Worm (Caenorhabditis elegans): Measurements from ENCODE around the gene ZC404.15.
A peak's percentile ranks its signal among the peaks of the same experiment; 100 is the strongest.

ZC404.15 gene

ce11 chrV:6768452-6768929, 11.8 kb upstream of the ZC404.15 start, which contains the start of the genes T25F10.1 and clik-1:
T25F10.1 (plus strand) TSS chrV:6768502.
clik-1 (minus strand) TSS chrV:6768732.
- no peak for TF ChIP-seq dmd-4 (tag; optimal IDR thresholded peaks at IDR 0.05)
- peak; percentile 62 for TF ChIP-seq nhr-129 (tag; optimal IDR thresholded peaks at IDR 0.05)
- TF ChIP-seq egl-27 (tag; optimal IDR thresholded peaks at IDR 0.05): no peak
- TF ChIP-seq gmeb-1 (tag; optimal IDR thresholded peaks at IDR 0.05): no peak
- TF ChIP-seq lin-39 (tag; optimal IDR thresholded peaks at IDR 0.05): no peak
- no peak for TF ChIP-seq ztf-4 (tag; optimal IDR thresholded peaks at IDR 0.05)
- no peak for TF ChIP-seq ztf-11 (tag; optimal IDR thresholded peaks at IDR 0.05)
- TF ChIP-seq nhr-10 (tag; optimal IDR thresholded peaks at IDR 0.05): no peak
- no peak for TF ChIP-seq ZK546.5 (tag; optimal IDR thresholded peaks at IDR 0.05)
- peak; percentile 3 for TF ChIP-seq sma-9 (GFP tag; optimal IDR thresholded peaks at IDR 0.05)
- TF ChIP-seq sma-9 (tag; optimal IDR thresholded peaks at IDR 0.05): no peak
- TF ChIP-seq F13H6.1 (tag; optimal IDR thresholded peaks at IDR 0.05): peak; percentile 63
- no peak for TF ChIP-seq mbf-1 (tag; optimal IDR thresholded peaks at IDR 0.05)
- no peak for TF ChIP-seq blmp-1 (tag; optimal IDR thresholded peaks at IDR 0.05; ENCODE audit: insufficient read depth)
- no peak for TF ChIP-seq nhr-21 (tag; optimal IDR thresholded peaks at IDR 0.05)
- no peak for TF ChIP-seq mdl-1 (tag; optimal IDR thresholded peaks at IDR 0.05)
- TF ChIP-seq lin-11 (tag; optimal IDR thresholded peaks at IDR 0.05): no peak

DNA sequence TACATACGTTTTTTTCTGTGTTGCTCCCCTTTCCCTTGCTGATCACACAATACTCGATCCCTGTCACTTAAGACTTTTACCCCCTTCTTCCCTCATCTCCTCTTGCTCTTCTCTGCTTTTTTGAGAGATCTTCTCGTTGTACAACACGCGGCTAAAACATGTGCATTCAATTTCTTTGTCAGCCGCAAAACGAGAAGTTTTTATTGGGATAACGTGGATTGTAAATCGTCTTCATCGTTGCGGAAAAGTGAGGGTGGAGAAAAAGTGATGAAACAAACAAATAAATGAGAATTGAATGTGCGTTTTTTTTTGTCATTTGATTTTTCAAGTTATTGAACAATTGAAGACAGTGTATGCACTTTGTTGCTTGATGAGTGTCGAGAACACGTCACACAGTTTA, 10.8 kb upstream of the ZC404.15 start:
- no peak for TF ChIP-seq lin-13 (GFP tag; optimal IDR thresholded peaks at IDR 0.05)
- no peak for TF ChIP-seq skn-1 (tag; optimal IDR thresholded peaks at IDR 0.05)
- no peak for TF ChIP-seq unc-55 (GFP tag; optimal IDR thresholded peaks at IDR 0.05)
- TF ChIP-seq nhr-237 (tag; optimal IDR thresholded peaks at IDR 0.05): no peak
- TF ChIP-seq peb-1 (tag; optimal IDR thresholded peaks at IDR 0.05): no peak
- no peak for TF ChIP-seq nhr-12 (tag; optimal IDR thresholded peaks at IDR 0.05)
- no peak for TF ChIP-seq nhr-11 (tag; optimal IDR thresholded peaks at IDR 0.05)
- no peak for TF ChIP-seq lin-39 (tag; optimal IDR thresholded peaks at IDR 0.05)
- no peak for TF ChIP-seq F13H6.1 (tag; optimal IDR thresholded peaks at IDR 0.05)
- TF ChIP-seq ceh-82 (tag; optimal IDR thresholded peaks at IDR 0.05): no peak
- no peak for TF ChIP-seq mdl-1 (tag; optimal IDR thresholded peaks at IDR 0.05)
- no peak for TF ChIP-seq nhr-21 (tag; optimal IDR thresholded peaks at IDR 0.05)
- TF ChIP-seq ztf-1 (GFP tag; conservative IDR thresholded peaks at IDR 0.05): no peak

DNA sequence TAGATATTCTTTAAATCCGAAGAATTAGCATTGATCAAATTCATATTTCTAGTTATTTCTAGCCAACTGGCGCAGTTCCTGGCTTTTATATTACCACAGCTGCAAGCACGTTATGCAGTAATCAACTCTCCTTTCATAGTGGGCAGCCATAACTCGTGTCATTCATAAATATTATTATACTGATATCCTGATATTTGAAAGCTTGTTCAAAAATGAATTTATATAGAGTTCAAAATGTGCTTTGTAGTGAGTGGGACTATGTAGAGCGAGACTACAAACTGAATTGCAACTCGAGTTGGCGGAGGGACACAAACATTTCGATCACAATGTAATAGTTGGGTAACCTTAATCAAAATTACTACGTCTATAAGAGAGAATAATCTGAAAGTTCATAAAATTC, 8.6 kb upstream of the ZC404.15 start, which contains the start of gene srh-30:
Gene srh-30, minus strand, starts transcription at position 101 of the 400 bp plus-strand sequence.
- TF ChIP-seq blmp-1 (tag; optimal IDR thresholded peaks at IDR 0.05; ENCODE audit: insufficient read depth) (no peak), unc-62 (GFP tag; optimal IDR thresholded peaks at IDR 0.05) (no peak)

- TF ChIP-seq lin-39 (tag; optimal IDR thresholded peaks at IDR 0.05) (no peak), nhr-23 (tag; optimal IDR thresholded peaks at IDR 0.05) (no peak), nhr-129 (tag; optimal IDR thresholded peaks at IDR 0.05) (no peak), unc-62 (GFP tag; optimal IDR thresholded peaks at IDR 0.05) (no peak), nhr-21 (tag; optimal IDR thresholded peaks at IDR 0.05) (no peak), C34F6.9 (tag; optimal IDR thresholded peaks at IDR 0.05) (no peak), elt-1 (tag; optimal IDR thresholded peaks at IDR 0.05) (no peak), alr-1 (tag; optimal IDR thresholded peaks at IDR 0.05) (no peak)
Observed at ce11 chrV:6773735-6774134, 6.5 kb upstream of the ZC404.15 start, which contains the start of gene ZC404.16. ZC404.16 (minus strand) TSS chrV:6773835.

DNA sequence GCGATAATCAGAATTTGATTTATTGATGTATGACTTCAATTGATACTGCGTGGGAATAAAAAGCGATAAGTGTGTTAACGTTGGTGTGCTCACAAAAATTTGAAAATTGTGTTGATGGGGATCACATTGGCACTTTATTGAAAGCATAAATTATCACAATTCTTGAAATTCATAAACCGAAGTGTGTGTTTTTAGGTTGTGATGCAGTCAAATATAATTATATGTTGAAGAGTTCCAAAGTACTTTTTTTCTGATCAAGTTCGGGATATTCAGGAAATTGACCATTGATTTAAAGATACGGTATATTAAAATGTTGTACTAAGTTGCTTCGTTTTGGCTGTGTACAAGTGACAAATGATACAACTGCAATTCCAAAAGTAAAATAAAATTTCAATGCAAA, 4.6 kb upstream of the ZC404.15 start, which contains the start of gene srh-28:
Gene srh-28, minus strand, starts transcription at position 101 of the 400 bp plus-strand sequence.
- TF ChIP-seq elt-1 (tag; optimal IDR thresholded peaks at IDR 0.05) (no peak), unc-39 (tag; optimal IDR thresholded peaks at IDR 0.05) (no peak), dmd-4 (tag; optimal IDR thresholded peaks at IDR 0.05) (no peak), crh-2 (tag; optimal IDR thresholded peaks at IDR 0.05) (no peak), lin-39 (tag; optimal IDR thresholded peaks at IDR 0.05) (no peak), gmeb-1 (tag; optimal IDR thresholded peaks at IDR 0.05) (no peak), ama-1 (optimal IDR thresholded peaks at IDR 0.05) (no peak), nhr-21 (tag; optimal IDR thresholded peaks at IDR 0.05) (no peak), mdl-1 (tag; optimal IDR thresholded peaks at IDR 0.05) (no peak), skn-1 (tag; optimal IDR thresholded peaks at IDR 0.05) (no peak), ztf-4 (tag; optimal IDR thresholded peaks at IDR 0.05) (no peak)

Data from whole organism, L2 larva.